Fruit fly (Drosophila melanogaster): ENCODE results near the gene CG9512.

The CG9512 gene

DNA sequence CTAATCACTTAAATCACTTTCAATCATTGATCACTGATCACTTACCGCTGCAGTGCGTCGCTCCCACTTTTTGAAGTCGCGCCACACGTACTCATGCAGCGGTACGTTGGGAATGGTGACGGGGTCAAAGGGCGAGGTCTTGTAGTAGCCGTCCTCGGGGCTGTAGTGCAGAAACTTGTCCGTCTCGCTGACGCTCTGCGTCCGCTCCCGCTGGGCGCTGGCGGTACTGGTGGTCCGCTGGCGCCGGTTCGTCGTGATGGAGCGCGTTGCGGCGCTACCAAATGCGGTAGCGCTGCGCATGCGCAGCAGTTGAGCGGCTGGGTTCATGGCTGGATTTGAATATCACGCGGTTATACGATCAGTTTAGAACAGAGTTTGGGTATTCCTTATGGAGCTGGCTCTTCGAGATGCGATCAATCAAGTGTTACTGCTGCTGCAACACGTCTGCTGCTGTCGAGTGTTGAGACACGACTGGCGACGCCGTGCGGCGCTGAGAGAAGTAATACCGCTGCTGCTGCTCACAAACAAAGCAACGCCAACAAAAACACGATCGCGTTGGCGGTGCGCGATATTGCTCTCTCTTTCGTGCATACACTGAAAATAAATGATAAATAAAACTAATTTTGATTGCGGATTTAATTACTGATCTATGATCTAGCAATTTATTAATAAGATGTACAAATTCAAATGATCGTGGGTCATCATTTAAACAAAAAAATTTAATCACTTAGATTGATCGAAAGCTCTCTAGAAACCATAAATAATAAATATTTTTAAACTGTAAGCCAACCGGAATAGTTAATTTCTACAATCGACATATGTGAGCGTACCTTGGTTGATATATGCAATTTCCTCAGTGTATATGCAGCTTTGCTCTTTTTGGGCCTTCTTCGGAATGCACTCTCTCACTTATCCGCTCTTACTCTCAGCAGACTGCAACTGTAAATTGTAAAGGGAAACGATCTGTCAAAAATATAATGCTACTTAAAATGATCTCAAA is 45.2 kb upstream of the CG9512 start (continued):
- peak; percentile 90 for TF ChIP-seq CG32772 (GFP tag; IDR thresholded peaks at IDR 0.05)
- no peak for TF ChIP-seq rib (GFP tag; IDR thresholded peaks at IDR 0.05)
- peak; percentile 67 for TF ChIP-seq D19B (GFP tag; optimal IDR thresholded peaks at IDR 0.05)
- TF ChIP-seq row (GFP tag; IDR thresholded peaks at IDR 0.05): peak; percentile 93
- peak; percentile 20; the same call in 1 of the 2 replicates for TF ChIP-seq Bgb (GFP tag; IDR thresholded peaks at IDR 0.05; ENCODE audit: partially characterized antibody)
- TF ChIP-seq BEAF-32 (GFP tag; optimal IDR thresholded peaks at IDR 0.05): no peak
- TF ChIP-seq Oaz (GFP tag; IDR thresholded peaks at IDR 0.05): peak; percentile 77
- peak; percentile 92 for TF ChIP-seq Kr (GFP tag; optimal IDR thresholded peaks at IDR 0.05)
- TF ChIP-seq ERR (GFP tag; optimal IDR thresholded peaks at IDR 0.05): peak; percentile 20
- TF ChIP-seq pho (GFP tag; optimal IDR thresholded peaks at IDR 0.05): peak; percentile 71
- TF ChIP-seq tio (GFP tag; optimal IDR thresholded peaks at IDR 0.05): peak; percentile 94
- TF ChIP-seq Rfx (GFP tag; IDR thresholded peaks at IDR 0.05): peak; percentile 76
- TF ChIP-seq HmgZ (tag; optimal IDR thresholded peaks at IDR 0.05): peak; percentile 76
- peak; percentile 0 for TF ChIP-seq CG17912 (GFP tag; optimal IDR thresholded peaks at IDR 0.05)
- peak; percentile 68 for TF ChIP-seq disco-r (GFP tag; optimal IDR thresholded peaks at IDR 0.05)
- peak; percentile 68 for TF ChIP-seq CHES-1-like (GFP tag; optimal IDR thresholded peaks at IDR 0.05)
- TF ChIP-seq phol (tag; optimal IDR thresholded peaks at IDR 0.05): peak; percentile 97
- TF ChIP-seq pnt (GFP tag; optimal IDR thresholded peaks at IDR 0.05): peak; percentile 80
- peak; percentile 96 for TF ChIP-seq trem (tag; optimal IDR thresholded peaks at IDR 0.05)
- no peak for TF ChIP-seq MBD-R2 (GFP tag; IDR thresholded peaks at IDR 0.05)
- peak; percentile 59 for TF ChIP-seq CG12769 (tag; optimal IDR thresholded peaks at IDR 0.05)
- peak; percentile 84 for TF ChIP-seq sob (GFP tag; IDR thresholded peaks at IDR 0.05)
- TF ChIP-seq CG34224 (GFP tag; IDR thresholded peaks at IDR 0.05; ENCODE audit: partially characterized antibody): no peak
- no peak for TF ChIP-seq hkb (optimal IDR thresholded peaks at IDR 0.05)
- peak; percentile 91 for TF ChIP-seq hkb (GFP tag; IDR thresholded peaks at IDR 0.05)
- peak; percentile 82 for TF ChIP-seq Fer3 (tag; optimal IDR thresholded peaks at IDR 0.05)
- peak; percentile 94 for TF ChIP-seq CG13775 (GFP tag; optimal IDR thresholded peaks at IDR 0.05)
- TF ChIP-seq CG11456 (GFP tag; IDR thresholded peaks at IDR 0.05): peak; percentile 69; the same call in 2 of the 3 replicates
- TF ChIP-seq Ravus (GFP tag; IDR thresholded peaks at IDR 0.05): peak; percentile 51
- peak; percentile 44 for TF ChIP-seq CG1792 (GFP tag; optimal IDR thresholded peaks at IDR 0.05)
- 0 out of 2 replicates have a peak, but pooled peaks have one; percentile 30 for TF ChIP-seq ato (GFP tag; IDR thresholded peaks at IDR 0.05; ENCODE audit: partially characterized antibody)
- TF ChIP-seq wdn (GFP tag; IDR thresholded peaks at IDR 0.05): peak; percentile 27; the same call in 1 of the 2 replicates
- TF ChIP-seq CG30020 (tag; optimal IDR thresholded peaks at IDR 0.05): peak; percentile 88
- TF ChIP-seq oc (tag; optimal IDR thresholded peaks at IDR 0.05): peak; percentile 92
- 0 out of 2 replicates have a peak, but pooled peaks have one; percentile 18 for TF ChIP-seq amos (GFP tag; IDR thresholded peaks at IDR 0.05; ENCODE audit: partially characterized antibody)
- peak; percentile 62 for TF ChIP-seq pb (GFP tag; optimal IDR thresholded peaks at IDR 0.05)
- TF ChIP-seq CG9876 (GFP tag; optimal IDR thresholded peaks at IDR 0.05): peak; percentile 52
- TF ChIP-seq H15 (GFP tag; IDR thresholded peaks at IDR 0.05): peak; percentile 88
- peak; percentile 91 for TF ChIP-seq CG11723 (GFP tag; optimal IDR thresholded peaks at IDR 0.05)
- TF ChIP-seq CG2889 (GFP tag; IDR thresholded peaks at IDR 0.05): peak; percentile 57
- peak; percentile 48 for TF ChIP-seq ab (GFP tag; optimal IDR thresholded peaks at IDR 0.05)
- peak; percentile 55; the same call in 1 of the 2 replicates for TF ChIP-seq ham (GFP tag; IDR thresholded peaks at IDR 0.05)
- peak; percentile 74 for TF ChIP-seq gce (GFP tag; IDR thresholded peaks at IDR 0.05)
- no peak for TF ChIP-seq Dfd (GFP tag; optimal IDR thresholded peaks at IDR 0.05)
- peak; percentile 86 for TF ChIP-seq CG8281 (tag; optimal IDR thresholded peaks at IDR 0.05)
- TF ChIP-seq bsh (GFP tag; optimal IDR thresholded peaks at IDR 0.05): peak; percentile 96
- TF ChIP-seq CG15479 (GFP tag; optimal IDR thresholded peaks at IDR 0.05): peak; percentile 69
- peak; percentile 76 for TF ChIP-seq MTF-1 (GFP tag; optimal IDR thresholded peaks at IDR 0.05; ENCODE audit: borderline replicate concordance)
